Worm (Caenorhabditis elegans) whole organism, L3 larva: ENCODE results near the gene Y53G8AL.3.

ENCODE experiments used
- R02D3.7 ChIP-seq: fragments of 150-350 bp; optimal IDR thresholded peaks from 2 replicates; lab custom pipeline; 2014; ENCODE audit warnings: missing biosample characterization, missing genetic modification characterization
- ZK546.5 ChIP-seq: sonication (generic microtip); optimal IDR thresholded peaks from 2 replicates; lab custom pipeline; 2017; ENCODE audit warnings: missing biosample characterization, missing genetic modification characterization
- ama-1 ChIP-seq: fragments of 150-350 bp; optimal IDR thresholded peaks from 2 replicates; lab custom pipeline; 2018
- ceh-16 ChIP-seq: sonication (generic microtip); optimal IDR thresholded peaks from 2 replicates; lab custom pipeline; 2017; ENCODE audit warnings: missing biosample characterization, missing genetic modification characterization
- ceh-28 ChIP-seq: fragments of 150-350 bp; optimal IDR thresholded peaks from 2 replicates; lab custom pipeline; 2014; ENCODE audit warnings: missing biosample characterization, missing genetic modification reagents, missing genetic modification characterization
- ceh-82 ChIP-seq: fragments of 150-350 bp; optimal IDR thresholded peaks from 2 replicates; lab custom pipeline; 2014; ENCODE audit warnings: missing biosample characterization, missing genetic modification characterization
- ceh-9 ChIP-seq: sonication (generic microtip); optimal IDR thresholded peaks from 2 replicates; lab custom pipeline; 2018; ENCODE audit warnings: missing biosample characterization, missing genetic modification characterization
- daf-12 ChIP-seq: fragments of 150-350 bp; optimal IDR thresholded peaks from 2 replicates; lab custom pipeline; 2014; ENCODE audit warnings: missing biosample characterization, missing genetic modification reagents, missing genetic modification characterization
- egl-5 ChIP-seq: fragments of 150-350 bp; optimal IDR thresholded peaks from 2 replicates; lab custom pipeline; 2017; ENCODE audit warnings: missing biosample characterization, missing genetic modification reagents, missing genetic modification characterization, inconsistent platforms
- elt-1 ChIP-seq: fragments of 150-350 bp; optimal IDR thresholded peaks from 2 replicates; lab custom pipeline; 2014; ENCODE audit warnings: missing biosample characterization, missing genetic modification characterization
- elt-2 ChIP-seq: sonication (generic microtip); optimal IDR thresholded peaks from 2 replicates; lab custom pipeline; 2016; ENCODE audit warnings: missing genetic modification reagents, mild to moderate bottlenecking, missing genetic modification characterization, missing compliant biosample characterization
- elt-3 ChIP-seq, 3 experiments: fragments of 150-350 bp in 1 of 3; sonication (generic microtip) in 2 of 3; optimal IDR thresholded peaks; 2 replicates in 2 of 3; 4 replicates in 1 of 3; lab custom pipeline; 2014 to 2017; ENCODE audit warnings: missing biosample characterization in 3 of 3, missing genetic modification characterization in 3 of 3
- fkh-10 ChIP-seq: sonication (generic microtip); optimal IDR thresholded peaks from 2 replicates; lab custom pipeline; 2017; ENCODE audit warnings: missing biosample characterization, missing genetic modification reagents, missing genetic modification characterization
- fkh-2 ChIP-seq: fragments of 150-350 bp; optimal IDR thresholded peaks from 2 replicates; lab custom pipeline; 2014; ENCODE audit warnings: missing biosample characterization, missing genetic modification reagents, missing genetic modification characterization
- fos-1 ChIP-seq: fragments of 150-350 bp; optimal IDR thresholded peaks from 2 replicates; lab custom pipeline; 2014; ENCODE audit warnings: missing biosample characterization, missing genetic modification characterization
- hmg-11 ChIP-seq: sonication (generic microtip); optimal IDR thresholded peaks from 2 replicates; lab custom pipeline; 2016; ENCODE audit warnings: missing genetic modification characterization, missing compliant biosample characterization
- jun-1 ChIP-seq: fragments of 150-350 bp; optimal IDR thresholded peaks from 2 replicates; lab custom pipeline; 2014; ENCODE audit warnings: missing biosample characterization, missing genetic modification reagents, missing genetic modification characterization
- lin-15B ChIP-seq: fragments of 150-350 bp; optimal IDR thresholded peaks from 2 replicates; lab custom pipeline; 2014; ENCODE audit warnings: missing biosample characterization, missing genetic modification characterization
- lin-39 ChIP-seq: fragments of 150-350 bp; optimal IDR thresholded peaks from 2 replicates; lab custom pipeline; 2018; ENCODE audit warnings: missing biosample characterization, missing genetic modification reagents, missing genetic modification characterization
- lsy-12 ChIP-seq: sonication (generic microtip); optimal IDR thresholded peaks from 2 replicates; lab custom pipeline; 2016; ENCODE audit warnings: mild to moderate bottlenecking, missing genetic modification characterization, missing compliant biosample characterization
- nfya-1 ChIP-seq: sonication (generic microtip); optimal IDR thresholded peaks from 2 replicates; lab custom pipeline; 2017; ENCODE audit warnings: missing genetic modification characterization, mild to moderate bottlenecking, missing compliant biosample characterization, antibody characterized with exemption, moderate library complexity; ENCODE audit not compliant: insufficient read depth
- nhr-11 ChIP-seq: fragments of 150-350 bp; optimal IDR thresholded peaks from 2 replicates; lab custom pipeline; 2014; ENCODE audit warnings: missing biosample characterization, missing genetic modification characterization
- nhr-12 ChIP-seq: fragments of 150-350 bp; optimal IDR thresholded peaks from 2 replicates; lab custom pipeline; 2014; ENCODE audit warnings: missing biosample characterization, missing genetic modification characterization
- nhr-23 ChIP-seq: fragments of 150-350 bp; optimal IDR thresholded peaks from 2 replicates; lab custom pipeline; 2014; ENCODE audit warnings: missing biosample characterization, missing genetic modification reagents, missing genetic modification characterization
- nhr-25 ChIP-seq: sonication (generic microtip); optimal IDR thresholded peaks from 2 replicates; lab custom pipeline; 2017; ENCODE audit warnings: missing biosample characterization, missing genetic modification characterization
- nhr-43 ChIP-seq: sonication (generic microtip); optimal IDR thresholded peaks from 2 replicates; lab custom pipeline; 2016; ENCODE audit warnings: mild to moderate bottlenecking, missing genetic modification characterization, missing compliant biosample characterization; ENCODE audit not compliant: poor library complexity, severe bottlenecking
- nhr-67 ChIP-seq: fragments of 150-350 bp; optimal IDR thresholded peaks from 2 replicates; lab custom pipeline; 2014; ENCODE audit warnings: missing biosample characterization, missing genetic modification characterization
- nhr-76 ChIP-seq: fragments of 150-350 bp; sonication (generic microtip); optimal IDR thresholded peaks from 5 replicates; lab custom pipeline; 2014; ENCODE audit warnings: missing biosample characterization, missing genetic modification characterization
- nhr-77 ChIP-seq: fragments of 150-350 bp; optimal IDR thresholded peaks from 2 replicates; lab custom pipeline; 2014; ENCODE audit warnings: missing biosample characterization, missing genetic modification characterization
- pha-4 ChIP-seq: fragments of 150-350 bp; optimal IDR thresholded peaks from 2 replicates; lab custom pipeline; 2014; ENCODE audit warnings: missing biosample characterization, missing genetic modification reagents, missing genetic modification characterization
- pqm-1 ChIP-seq: fragments of 150-350 bp; optimal IDR thresholded peaks from 2 replicates; lab custom pipeline; 2017; ENCODE audit warnings: missing biosample characterization, missing genetic modification characterization, inconsistent platforms
- sea-2 ChIP-seq: fragments of 150-350 bp; sonication (generic microtip); optimal IDR thresholded peaks from 4 replicates; lab custom pipeline; 2014; ENCODE audit warnings: missing biosample characterization, missing genetic modification reagents, missing genetic modification characterization
- skn-1 ChIP-seq: fragments of 150-350 bp; optimal IDR thresholded peaks from 2 replicates; lab custom pipeline; 2014; ENCODE audit warnings: missing biosample characterization, missing genetic modification characterization
- snpc-4 ChIP-seq: fragments of 150-350 bp; optimal IDR thresholded peaks from 2 replicates; lab custom pipeline; 2014; ENCODE audit warnings: missing biosample characterization, missing genetic modification characterization
- tbx-2 ChIP-seq: sonication (generic microtip); optimal IDR thresholded peaks from 2 replicates; lab custom pipeline; 2016; ENCODE audit warnings: mild to moderate bottlenecking, missing genetic modification characterization, missing compliant biosample characterization
- unc-39 ChIP-seq: sonication (generic microtip); optimal IDR thresholded peaks from 4 replicates; lab custom pipeline; 2017; ENCODE audit warnings: missing biosample characterization, missing genetic modification characterization
- ztf-11 ChIP-seq: fragments of 150-350 bp; optimal IDR thresholded peaks from 2 replicates; lab custom pipeline; 2014; ENCODE audit warnings: missing biosample characterization, missing genetic modification characterization

Gene Y53G8AL.3

ce11 chrIII:3253043-3253442 lies at the start of gene Y53G8AL.3:
Gene Y53G8AL.3, minus strand, starts transcription at chrIII:3253143.
- TF ChIP-seq fkh-10 (no peak), nhr-77 (no peak), ceh-9 (tag; lab: Kevin White, UChicago) (no peak), daf-12 (tag; lab: Kevin White, UChicago) (no peak), ceh-28 (tag; lab: Kevin White, UChicago) (no peak), lin-15B (tag; lab: Kevin White, UChicago) (no peak), jun-1 (tag; lab: Kevin White, UChicago) (no peak), nhr-67 (no peak)

ce11 chrIII:3297151-3297550 lies 44.2 kb upstream of the Y53G8AL.3 start, which contains the start of gene Y53G8AR.5:
Gene Y53G8AR.5, plus strand, starts transcription at chrIII:3297451.
- TF ChIP-seq nhr-77 (no peak), sea-2 (no peak), nfya-1 (tag; lab: Kevin White, UChicago) (no peak), lin-15B (tag; lab: Kevin White, UChicago) (no peak), pqm-1 (tag; lab: Kevin White, UChicago) (no peak), pha-4 (no peak), ama-1 (lab: Kevin White, UChicago) (no peak), lsy-12 (no peak), nhr-23 (tag; lab: Kevin White, UChicago) (no peak), elt-3 (tag; optimal IDR thresholded peaks at IDR 0.05; lab: Kevin White, UChicago) (no peak), fkh-2 (tag; lab: Kevin White, UChicago) (no peak), elt-2 (tag; lab: Kevin White, UChicago) (no peak), skn-1 (tag; lab: Kevin White, UChicago) (no peak), nhr-43 (no peak), elt-1 (no peak)
- TF ChIP-seq, all 47 proteins: peak for 0

ce11 chrIII:3294283-3294793 lies 41.4 kb upstream of the Y53G8AL.3 start, which contains the start of the genes Y53G8AR.8 and Y53G8AR.6:
Gene Y53G8AR.8, minus strand, starts transcription at chrIII:3294330.
Gene Y53G8AR.6, plus strand, starts transcription at chrIII:3294743.
- TF ChIP-seq pha-4, result peak; percentile 46
- TF ChIP-seq fkh-2 (tag; lab: Kevin White, UChicago), result no peak
- TF ChIP-seq hmg-11, result peak; percentile 6
- peak; percentile 44 for TF ChIP-seq nfya-1 (tag; lab: Kevin White, UChicago)
- no peak for TF ChIP-seq nhr-76 (tag; lab: Kevin White, UChicago)
- TF ChIP-seq lin-15B (tag; lab: Kevin White, UChicago), result peak; percentile 3
- TF ChIP-seq unc-39 (tag; lab: Kevin White, UChicago), result no peak
- TF ChIP-seq nhr-12, result no peak
- TF ChIP-seq ama-1 (lab: Kevin White, UChicago), result no peak

- TF ChIP-seq fkh-10, result no peak
- peak; percentile 91 for TF ChIP-seq elt-2 (tag; lab: Kevin White, UChicago)
- TF ChIP-seq pha-4, result peak; percentile 3
- peak; percentile 56 for TF ChIP-seq pqm-1 (tag; lab: Kevin White, UChicago)
- no peak for TF ChIP-seq lin-39 (tag; lab: Kevin White, UChicago)
Measured at ce11 chrIII:3281860-3282358, 29.0 kb upstream of the Y53G8AL.3 start, which contains the start of gene mfsd-8. Gene mfsd-8, plus strand, starts transcription at chrIII:3282308.

ce11 chrIII:3279304-3279703 lies 26.4 kb upstream of the Y53G8AL.3 start:
- no peak for TF ChIP-seq snpc-4
- TF ChIP-seq skn-1 (tag; lab: Kevin White, UChicago), result peak; percentile 22
- TF ChIP-seq ztf-11, result no peak
- no peak for TF ChIP-seq egl-5 (tag; lab: Kevin White, UChicago)
- peak; percentile 64 for TF ChIP-seq jun-1 (tag; lab: Kevin White, UChicago)
- TF ChIP-seq pha-4, result peak; percentile 87
- TF ChIP-seq nhr-11 (tag; lab: Kevin White, UChicago), result peak; percentile 63
- no peak for TF ChIP-seq sea-2
- TF ChIP-seq ZK546.5 (tag; lab: Kevin White, UChicago), result no peak
- TF ChIP-seq elt-2 (tag; lab: Kevin White, UChicago), result peak; percentile 61
- TF ChIP-seq ama-1 (lab: Kevin White, UChicago), result no peak
- peak; percentile 77 for TF ChIP-seq hmg-11
- TF ChIP-seq nhr-25 (tag; lab: Kevin White, UChicago), result peak; percentile 90
- TF ChIP-seq pqm-1 (tag; lab: Kevin White, UChicago), result peak; percentile 58
- peak; percentile 54 for TF ChIP-seq R02D3.7
- TF ChIP-seq lsy-12, result peak; percentile 29
- no peak for TF ChIP-seq ceh-16
- TF ChIP-seq nhr-43, result peak; percentile 73
- peak; percentile 92 for TF ChIP-seq nhr-23 (tag; lab: Kevin White, UChicago)
- peak; percentile 43 for TF ChIP-seq ceh-82
- no peak for TF ChIP-seq tbx-2 (tag; lab: Kevin White, UChicago)
- peak; percentile 40 for TF ChIP-seq lin-15B (tag; lab: Kevin White, UChicago)
- TF ChIP-seq nfya-1 (tag; lab: Kevin White, UChicago), result peak; percentile 78
- TF ChIP-seq fos-1 (tag; lab: Kevin White, UChicago), result no peak
- TF ChIP-seq ceh-28 (tag; lab: Kevin White, UChicago), result peak; percentile 82
